Worm (Caenorhabditis elegans): Measurements from ENCODE around the gene Y67H2A.10.

Y67H2A.10 gene

DNA sequence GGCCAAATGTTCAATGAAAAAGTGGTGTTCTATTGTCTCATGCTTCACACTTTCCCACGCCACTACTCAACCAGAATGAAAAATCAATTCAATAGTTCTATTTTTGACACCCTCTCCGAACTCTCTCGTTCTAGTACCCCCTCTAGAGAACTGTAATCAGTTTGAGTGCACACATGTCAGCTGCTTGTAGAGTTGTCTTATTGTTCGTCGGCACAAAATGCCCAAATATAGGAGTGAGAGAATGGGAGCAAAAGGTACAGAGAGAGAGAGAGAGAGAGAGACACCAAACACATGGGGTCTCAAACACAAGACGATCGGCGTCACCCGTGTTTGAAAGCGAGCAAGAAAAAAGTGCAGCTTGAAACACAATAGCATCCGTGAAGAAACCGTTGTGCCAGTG is 45.0 kb upstream of the Y67H2A.10 start (continued):
- no peak for TF ChIP-seq mdl-1 (tag; optimal IDR thresholded peaks at IDR 0.05)
- TF ChIP-seq snpc-1.2 (GFP tag; IDR thresholded peaks at IDR 0.05), result no peak
- no peak for TF ChIP-seq gei-8 (GFP tag; optimal IDR thresholded peaks at IDR 0.05)
- TF ChIP-seq spr-3 (GFP tag; optimal IDR thresholded peaks at IDR 0.05), result no peak
- TF ChIP-seq T26A8.4 (GFP tag; IDR thresholded peaks at IDR 0.05), result peak; percentile 28
- TF ChIP-seq ceh-62 (tag; optimal IDR thresholded peaks at IDR 0.05), result no peak
- TF ChIP-seq mep-1 (tag; optimal IDR thresholded peaks at IDR 0.05), result no peak
- peak in 1 of 2 experiments; percentile 76 for TF ChIP-seq unc-62 (GFP tag; optimal IDR thresholded peaks at IDR 0.05 in 1 of 2)
- no peak for TF ChIP-seq unc-62 (tag; optimal IDR thresholded peaks at IDR 0.05)
- no peak for TF ChIP-seq ces-1 (GFP tag; optimal IDR thresholded peaks at IDR 0.05)
- no peak for TF ChIP-seq lin-13 (GFP tag; optimal IDR thresholded peaks at IDR 0.05)
- no peak for TF ChIP-seq ceh-82 (tag; optimal IDR thresholded peaks at IDR 0.05)
- no peak for TF ChIP-seq lin-38 (GFP tag; IDR thresholded peaks at IDR 0.05)
- TF ChIP-seq nhr-76 (tag; optimal IDR thresholded peaks at IDR 0.05), result no peak
- no peak for TF ChIP-seq zag-1 (tag; optimal IDR thresholded peaks at IDR 0.05)
- no peak for TF ChIP-seq zfp-3 (GFP tag; conservative IDR thresholded peaks at IDR 0.05)
- TF ChIP-seq dmd-6 (GFP tag; IDR thresholded peaks at IDR 0.05), result peak; percentile 53
- TF ChIP-seq mxl-3 (GFP tag; optimal IDR thresholded peaks at IDR 0.05), result no peak
- no peak for TF ChIP-seq fkh-10 (GFP tag; optimal IDR thresholded peaks at IDR 0.05)
- TF ChIP-seq nhr-41 (GFP tag; IDR thresholded peaks at IDR 0.05), result no peak
- no peak for TF ChIP-seq spr-1 (tag; optimal IDR thresholded peaks at IDR 0.05)
- no peak for TF ChIP-seq nhr-6 (tag; optimal IDR thresholded peaks at IDR 0.05)
- TF ChIP-seq nhr-48 (tag; optimal IDR thresholded peaks at IDR 0.05), result no peak
- TF ChIP-seq lim-7 (GFP tag; IDR thresholded peaks at IDR 0.05), result no peak
- TF ChIP-seq saeg-2 (GFP tag; IDR thresholded peaks at IDR 0.05), result no peak
- peak; percentile 41 for TF ChIP-seq dve-1 (tag; optimal IDR thresholded peaks at IDR 0.05; ENCODE audit: insufficient read depth)
- no peak for TF ChIP-seq fos-1 (tag; optimal IDR thresholded peaks at IDR 0.05)
- TF ChIP-seq php-3 (GFP tag; IDR thresholded peaks at IDR 0.05), result 0 out of 2 replicates have a peak, but pooled peaks have one; percentile 29

- TF ChIP-seq ceh-82 (tag; optimal IDR thresholded peaks at IDR 0.05) (no peak), set-16 (GFP tag; IDR thresholded peaks at IDR 0.05) (peak; percentile 85)
These were observed 42.0 kb upstream of the Y67H2A.10 start, which contains the start of gene pqn-74 for ce11 chrIV:13331285-13331684. Gene pqn-74 (minus strand): TSS chrIV:13331406.

DNA sequence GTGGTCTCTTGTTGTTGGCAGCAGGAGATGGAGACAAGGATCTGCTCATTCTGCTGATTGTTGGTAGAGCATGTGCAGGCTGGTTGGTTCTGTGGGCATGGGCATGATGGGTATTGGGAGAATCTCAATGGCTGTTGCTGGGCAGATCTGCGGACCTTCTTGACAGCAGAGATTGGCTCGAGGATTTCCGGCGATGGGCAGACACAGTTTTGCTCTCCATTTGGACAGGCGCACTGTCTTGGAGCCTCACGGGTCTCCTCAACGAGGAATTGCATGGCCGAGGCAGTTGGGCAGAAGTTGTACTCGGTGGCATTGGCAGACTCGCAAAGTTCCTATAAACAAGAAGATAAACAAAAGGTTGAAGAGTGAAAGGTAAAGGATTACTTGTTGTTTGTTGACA is 41.2 kb upstream of the Y67H2A.10 start:
- no peak for TF ChIP-seq lin-1 (GFP tag; IDR thresholded peaks at IDR 0.05)
- TF ChIP-seq mxl-3 (GFP tag; optimal IDR thresholded peaks at IDR 0.05), result peak; percentile 12
- TF ChIP-seq set-16 (GFP tag; IDR thresholded peaks at IDR 0.05), result peak; percentile 57
- TF ChIP-seq hmg-1.1 (GFP tag; IDR thresholded peaks at IDR 0.05), result 0 out of 2 replicates have a peak, but pooled peaks have one; percentile 18

DNA sequence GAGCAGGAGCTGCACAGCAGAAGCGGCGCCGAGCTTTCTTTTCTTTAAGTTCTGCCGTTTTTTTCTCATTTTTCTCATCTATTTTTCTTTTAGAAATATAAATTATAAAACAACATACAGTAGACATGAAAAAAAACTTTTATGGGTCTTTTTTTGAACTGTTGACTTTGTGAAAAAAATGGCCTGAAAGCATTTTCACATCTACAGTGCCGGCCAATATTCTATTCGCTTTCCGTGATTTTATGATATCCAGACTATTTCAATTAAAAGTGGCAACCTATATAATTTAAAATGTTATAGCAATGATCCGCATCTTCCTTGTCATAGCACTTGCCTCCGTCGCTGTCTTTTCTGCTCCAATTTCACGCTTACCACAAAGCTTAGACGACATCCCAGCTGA is 38.8 kb upstream of the Y67H2A.10 start, which contains the start of gene far-6:
far-6 (plus strand) TSS at position 301 of the 400 bp plus-strand sequence.
- TF ChIP-seq nhr-76 (tag; optimal IDR thresholded peaks at IDR 0.05) (no peak), attf-4 (tag; optimal IDR thresholded peaks at IDR 0.05) (no peak), zip-11 (GFP tag; IDR thresholded peaks at IDR 0.05) (no peak), snpc-4 (tag; optimal IDR thresholded peaks at IDR 0.05) (no peak), F49E8.2 (tag; optimal IDR thresholded peaks at IDR 0.05; ENCODE audit: borderline replicate concordance) (no peak), hlh-30 (tag; optimal IDR thresholded peaks at IDR 0.05; ENCODE audit: insufficient read depth) (no peak)

Data from whole organism, L4 larva.